Fruit fly (Drosophila melanogaster) whole organism, embryonic: Measurements from ENCODE around the gene CG13876.

Experiments
- Aef1 ChIP-seq: fragments of 200-800 bp; sonication (Bioruptor generic); IDR thresholded peaks from 3 replicates; pipeline ENCODE4 v1.3.6; 2022; ENCODE audit warnings: missing biosample characterization, missing genetic modification characterization
- Bdp1 ChIP-seq: fragments of 200-800 bp; sonication (Bioruptor generic); optimal IDR thresholded peaks from 3 replicates; lab custom pipeline; 2016; ENCODE audit warnings: missing biosample characterization, missing genetic modification characterization
- CG10147 ChIP-seq: fragments of 200-800 bp; sonication (Bioruptor generic); optimal IDR thresholded peaks from 2 replicates; lab custom pipeline; 2019; ENCODE audit warnings: missing biosample characterization, mild to moderate bottlenecking, missing genetic modification characterization, moderate library complexity
- CG1024 ChIP-seq: fragments of 200-800 bp; sonication (Bioruptor generic); IDR thresholded peaks from 2 replicates; pipeline ENCODE4 v1.3.6; 2022; ENCODE audit warnings: missing biosample characterization, missing genetic modification characterization
- CG10462 ChIP-seq: fragments of 200-800 bp; sonication (Bioruptor generic); optimal IDR thresholded peaks from 2 replicates; lab custom pipeline; 2016; ENCODE audit warnings: missing biosample characterization, missing genetic modification characterization
- CG12236 ChIP-seq: fragments of 200-800 bp; sonication (Bioruptor generic); optimal IDR thresholded peaks from 2 replicates; lab custom pipeline; 2016; ENCODE audit warnings: missing biosample characterization, missing genetic modification characterization
- CG14710 ChIP-seq: fragments of 200-800 bp; sonication (Bioruptor generic); optimal IDR thresholded peaks from 3 replicates; lab custom pipeline; 2019; ENCODE audit warnings: missing biosample characterization, mild to moderate bottlenecking, missing genetic modification characterization, moderate library complexity
- CG1603 ChIP-seq: fragments of 200-800 bp; sonication (Bioruptor generic); optimal IDR thresholded peaks from 2 replicates; lab custom pipeline; 2019; ENCODE audit warnings: missing biosample characterization, mild to moderate bottlenecking, missing genetic modification characterization, moderate library complexity
- CG17829 ChIP-seq: fragments of 200-800 bp; optimal IDR thresholded peaks from 2 replicates; lab custom pipeline; 2019; ENCODE audit warnings: missing biosample characterization, mild to moderate bottlenecking, missing genetic modification characterization, moderate library complexity
- CG18476 ChIP-seq: fragments of 200-800 bp; sonication (Bioruptor generic); optimal IDR thresholded peaks from 2 replicates; lab custom pipeline; 2016; ENCODE audit warnings: missing biosample characterization, mild to moderate bottlenecking, missing genetic modification characterization
- CG31365 ChIP-seq: fragments of 200-800 bp; sonication (Bioruptor generic); optimal IDR thresholded peaks from 2 replicates; lab custom pipeline; 2018; ENCODE audit warnings: missing biosample characterization, mild to moderate bottlenecking, missing genetic modification characterization
- CG3163 ChIP-seq: fragments of 200-800 bp; sonication (Bioruptor generic); optimal IDR thresholded peaks from 3 replicates; lab custom pipeline; 2016; ENCODE audit warnings: missing biosample characterization, missing genetic modification characterization
- CG33557 ChIP-seq: fragments of 200-800 bp; sonication (Bioruptor generic); optimal IDR thresholded peaks from 2 replicates; lab custom pipeline; 2019; ENCODE audit warnings: missing biosample characterization, mild to moderate bottlenecking, missing genetic modification characterization, moderate library complexity
- CG34224 ChIP-seq: fragments of 200-800 bp; sonication (Bioruptor generic); IDR thresholded peaks from 3 replicates; pipeline ENCODE4 v1.3.6; 2022; ENCODE audit warnings: missing biosample characterization, missing genetic modification characterization; ENCODE audit not compliant: partially characterized antibody
- CG7357 ChIP-seq: fragments of 200-800 bp; sonication (Bioruptor generic); IDR thresholded peaks from 3 replicates; pipeline ENCODE4 v1.3.6; 2022; ENCODE audit warnings: missing biosample characterization, missing genetic modification characterization
- CG7928 ChIP-seq: fragments of 200-800 bp; sonication (Bioruptor generic); optimal IDR thresholded peaks from 2 replicates; lab custom pipeline; 2017; ENCODE audit warnings: missing biosample characterization, mild to moderate bottlenecking, missing genetic modification characterization
- CG9609 ChIP-seq: fragments of 200-800 bp; sonication (Bioruptor generic); optimal IDR thresholded peaks from 3 replicates; lab custom pipeline; 2016; ENCODE audit warnings: missing biosample characterization, missing genetic modification characterization
- CG9797 ChIP-seq: fragments of 200-800 bp; sonication (Bioruptor generic); optimal IDR thresholded peaks from 3 replicates; lab custom pipeline; 2018; ENCODE audit warnings: missing biosample characterization, mild to moderate bottlenecking, missing genetic modification characterization
- D ChIP-seq, 2 experiments: fragments of 200-800 bp in 1 of 2; fragments of >200 bp in 1 of 2; sonication (Bioruptor generic) in 1 of 2; optimal IDR thresholded peaks; 2 replicates in 1 of 2; 3 replicates in 1 of 2; lab custom pipeline; 2017; ENCODE audit warnings: mild to moderate bottlenecking in 1 of 2, missing biosample characterization in 1 of 2, missing genetic modification characterization in 1 of 2, missing genetic modification reagents in 1 of 2
- Dbx ChIP-seq: fragments of 200-800 bp; sonication (Bioruptor generic); IDR thresholded peaks from 3 replicates; pipeline ENCODE4 v1.3.6; 2022; ENCODE audit warnings: missing biosample characterization, missing genetic modification characterization
- Deaf1 ChIP-seq: fragments of 200-800 bp; optimal IDR thresholded peaks from 3 replicates; lab custom pipeline; 2019; ENCODE audit warnings: missing biosample characterization, mild to moderate bottlenecking, missing genetic modification characterization, moderate library complexity
- ERR ChIP-seq: fragments of 200-800 bp; sonication (Bioruptor generic); optimal IDR thresholded peaks from 2 replicates; lab custom pipeline; 2016; ENCODE audit warnings: missing biosample characterization, missing genetic modification characterization
- H2.0 ChIP-seq: fragments of 200-800 bp; sonication (Bioruptor generic); IDR thresholded peaks from 2 replicates; pipeline ENCODE4 v1.3.6; 2022; ENCODE audit warnings: missing biosample characterization, missing genetic modification characterization
- HHEX ChIP-seq: fragments of 200-800 bp; sonication (Bioruptor generic); optimal IDR thresholded peaks from 3 replicates; lab custom pipeline; 2017; ENCODE audit warnings: missing biosample characterization, mild to moderate bottlenecking, missing genetic modification characterization, missing genetic modification reagents
- Kr ChIP-seq: fragments of 200-800 bp; sonication (Bioruptor generic); optimal IDR thresholded peaks from 2 replicates; lab custom pipeline; 2017; ENCODE audit warnings: missing biosample characterization, mild to moderate bottlenecking, missing genetic modification characterization
- Mrtf ChIP-seq: fragments of 200-800 bp; sonication (Bioruptor generic); IDR thresholded peaks from 3 replicates; pipeline ENCODE4 v1.3.6; 2022; ENCODE audit warnings: missing biosample characterization, missing genetic modification characterization
- NFAT ChIP-seq: fragments of 200-800 bp; sonication (Bioruptor generic); IDR thresholded peaks from 2 replicates; pipeline ENCODE4 v1.3.6; 2022; ENCODE audit warnings: missing biosample characterization, missing genetic modification characterization
- NK7.1 ChIP-seq: fragments of 200-800 bp; sonication (Bioruptor generic); optimal IDR thresholded peaks from 3 replicates; lab custom pipeline; 2016; ENCODE audit warnings: missing biosample characterization, missing genetic modification characterization
- NfI ChIP-seq: fragments of 200-800 bp; sonication (Bioruptor generic); optimal IDR thresholded peaks from 3 replicates; lab custom pipeline; 2018; ENCODE audit warnings: missing biosample characterization, mild to moderate bottlenecking, missing genetic modification characterization, moderate library complexity
- Ptx1 ChIP-seq: fragments of 200-800 bp; sonication (Bioruptor generic); IDR thresholded peaks from 2 replicates; pipeline ENCODE4 v1.3.6; 2022; ENCODE audit warnings: missing biosample characterization, missing genetic modification characterization
- Scr ChIP-seq: fragments of 200-800 bp; sonication (Bioruptor generic); IDR thresholded peaks from 2 replicates; pipeline ENCODE4 v1.3.6; 2022; ENCODE audit warnings: missing biosample characterization, missing genetic modification characterization; ENCODE audit not compliant: partially characterized antibody
- Taf1 ChIP-seq: fragments of 200-800 bp; sonication (Bioruptor generic); IDR thresholded peaks from 2 replicates; pipeline ENCODE4 v1.3.6; 2022; ENCODE audit warnings: missing biosample characterization, missing genetic modification characterization
- Xbp1 ChIP-seq: fragments of 200-800 bp; sonication (Bioruptor generic); optimal IDR thresholded peaks from 3 replicates; lab custom pipeline; 2016; ENCODE audit warnings: missing biosample characterization, mild to moderate bottlenecking, missing genetic modification characterization
- amos ChIP-seq: fragments of 200-800 bp; sonication (Bioruptor generic); IDR thresholded peaks from 2 replicates; pipeline ENCODE4 v1.3.6; 2022; ENCODE audit warnings: missing biosample characterization, missing genetic modification characterization; ENCODE audit not compliant: partially characterized antibody
- bsh ChIP-seq, 2 experiments: fragments of 200-800 bp; sonication (Bioruptor generic); optimal IDR thresholded peaks; 2 replicates each; lab custom pipeline; 2017 to 2018; ENCODE audit warnings: mild to moderate bottlenecking in 2 of 2, missing biosample characterization in 2 of 2, missing genetic modification characterization in 2 of 2, moderate library complexity in 1 of 2
- chinmo ChIP-seq: fragments of 200-800 bp; sonication (Bioruptor generic); IDR thresholded peaks from 4 replicates; pipeline ENCODE4 v1.3.6; 2022; ENCODE audit warnings: missing biosample characterization, missing genetic modification characterization; ENCODE audit not compliant: partially characterized antibody
- grau ChIP-seq: fragments of 200-800 bp; optimal IDR thresholded peaks from 3 replicates; lab custom pipeline; 2019; ENCODE audit warnings: missing biosample characterization, mild to moderate bottlenecking, missing genetic modification characterization, moderate library complexity
- hth ChIP-seq: fragments of >200 bp; optimal IDR thresholded peaks from 2 replicates; lab custom pipeline; 2017; ENCODE audit warnings: inconsistent platforms
- luna ChIP-seq: fragments of 200-800 bp; sonication (Bioruptor generic); optimal IDR thresholded peaks from 2 replicates; lab custom pipeline; 2016; ENCODE audit warnings: missing biosample characterization, missing genetic modification characterization
- odd ChIP-seq: fragments of 200-800 bp; sonication (Bioruptor generic); optimal IDR thresholded peaks from 2 replicates; lab custom pipeline; 2017; ENCODE audit warnings: missing biosample characterization, mild to moderate bottlenecking, missing genetic modification characterization
- pb ChIP-seq: fragments of 200-800 bp; sonication (Bioruptor generic); optimal IDR thresholded peaks from 3 replicates; lab custom pipeline; 2016; ENCODE audit warnings: missing biosample characterization, missing genetic modification characterization
- psq ChIP-seq: fragments of 200-800 bp; sonication (Bioruptor generic); optimal IDR thresholded peaks from 2 replicates; lab custom pipeline; 2017; ENCODE audit warnings: missing biosample characterization, missing genetic modification characterization
- ranshi ChIP-seq: fragments of 200-800 bp; sonication (Bioruptor generic); IDR thresholded peaks from 2 replicates; pipeline ENCODE4 v1.3.6; 2022; ENCODE audit warnings: missing biosample characterization, missing genetic modification characterization
- sisA ChIP-seq: fragments of 200-800 bp; sonication (Bioruptor generic); IDR thresholded peaks from 2 replicates; pipeline ENCODE4 v1.3.6; 2022; ENCODE audit warnings: missing biosample characterization, missing genetic modification characterization
- tin ChIP-seq: fragments of 200-800 bp; sonication (Bioruptor generic); optimal IDR thresholded peaks from 3 replicates; lab custom pipeline; 2016; ENCODE audit warnings: missing biosample characterization, missing genetic modification characterization
- tup ChIP-seq: fragments of 200-800 bp; sonication (Bioruptor generic); optimal IDR thresholded peaks from 2 replicates; lab custom pipeline; 2016; ENCODE audit warnings: missing biosample characterization, mild to moderate bottlenecking, missing genetic modification characterization, moderate library complexity
- unc-4 ChIP-seq: fragments of 200-800 bp; sonication (Bioruptor generic); IDR thresholded peaks from 2 replicates; pipeline ENCODE4 v1.3.6; 2022; ENCODE audit warnings: missing biosample characterization, missing genetic modification characterization; ENCODE audit not compliant: partially characterized antibody
- vnd ChIP-seq: fragments of 200-800 bp; sonication (Bioruptor generic); IDR thresholded peaks from 3 replicates; pipeline ENCODE4 v1.3.6; 2022; ENCODE audit warnings: missing biosample characterization, missing genetic modification characterization; ENCODE audit not compliant: partially characterized antibody
- yki ChIP-seq: fragments of >200 bp; optimal IDR thresholded peaks from 3 replicates; lab custom pipeline; 2018
- zen2 ChIP-seq: fragments of 200-800 bp; sonication (Bioruptor generic); IDR thresholded peaks from 3 replicates; pipeline ENCODE4 v1.3.6; 2022; ENCODE audit warnings: missing biosample characterization, missing genetic modification characterization; ENCODE audit not compliant: partially characterized antibody

The CG13876 gene

DNA sequence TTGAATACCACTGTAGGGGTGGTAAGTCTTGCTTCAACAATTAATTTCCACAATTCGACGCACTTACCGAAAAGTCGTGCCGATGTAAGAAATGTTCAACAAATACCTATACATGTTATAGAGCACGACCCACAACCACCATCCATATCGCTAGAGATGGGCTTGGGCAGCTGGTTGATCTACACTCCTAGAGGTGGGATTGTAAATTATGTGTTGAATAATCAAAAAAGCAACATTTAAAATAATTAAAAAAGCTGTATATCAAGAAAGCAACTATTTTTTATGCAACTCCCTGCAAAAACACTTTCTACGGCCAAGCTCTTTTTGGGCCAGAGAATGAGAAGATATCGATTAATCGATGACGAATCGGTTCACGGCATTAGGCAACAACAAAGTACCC lies 21.7 kb upstream of the CG13876 start, which contains the start of the genes CG34140, Mkp and Mtch (continued):
- TF ChIP-seq vnd (GFP tag; lab: Robert Waterston, UW), result peak; percentile 94
- peak; percentile 83 for TF ChIP-seq CG9609 (GFP tag; lab: Kevin White, UChicago)
- TF ChIP-seq CG1024 (GFP tag; lab: Robert Waterston, UW), result peak; percentile 48; the same call in 1 of the 2 replicates
- TF ChIP-seq CG9797, result peak; percentile 84
- peak; percentile 76 for TF ChIP-seq H2.0 (GFP tag; lab: Robert Waterston, UW)
- TF ChIP-seq CG10462 (GFP tag; lab: Kevin White, UChicago), result peak; percentile 86
- peak; percentile 81 for TF ChIP-seq NfI
- peak; percentile 42 for TF ChIP-seq CG3163 (GFP tag; lab: Kevin White, UChicago)
- peak; percentile 88; the same call in 2 of the 3 replicates for TF ChIP-seq zen2 (GFP tag; lab: Robert Waterston, UW)
- TF ChIP-seq CG17829 (tag; lab: Kevin White, UChicago), result peak; percentile 86
- peak; percentile 55 for TF ChIP-seq psq
- peak; percentile 88 for TF ChIP-seq Aef1 (GFP tag; lab: Robert Waterston, UW)
- peak; percentile 80; the same call in 1 of the 2 replicates for TF ChIP-seq ranshi (GFP tag; lab: Robert Waterston, UW)
- peak; percentile 63 for TF ChIP-seq CG12236 (GFP tag; lab: Kevin White, UChicago)
- TF ChIP-seq grau (tag; lab: Kevin White, UChicago), result no peak
- TF ChIP-seq tin (GFP tag; lab: Kevin White, UChicago), result peak; percentile 91
- TF ChIP-seq CG14710 (tag; lab: Kevin White, UChicago), result peak; percentile 92
- TF ChIP-seq D (optimal IDR thresholded peaks at IDR 0.05; lab: Kevin White, UChicago), result no peak
- peak; percentile 60 for TF ChIP-seq D (GFP tag; optimal IDR thresholded peaks at IDR 0.05; lab: Kevin White, UChicago)
- TF ChIP-seq bsh (GFP tag; optimal IDR thresholded peaks at IDR 0.05; lab: Kevin White, UChicago), result peak in 1 of 2 experiments; percentile 83
- TF ChIP-seq Deaf1 (tag; lab: Kevin White, UChicago), result no peak
- peak; percentile 56; the same call in 1 of the 2 replicates for TF ChIP-seq Taf1 (GFP tag; lab: Robert Waterston, UW)
- peak; percentile 55 for TF ChIP-seq luna (GFP tag; lab: Kevin White, UChicago)
- TF ChIP-seq unc-4 (GFP tag; lab: Robert Waterston, UW), result peak; percentile 96
- peak; percentile 94 for TF ChIP-seq Xbp1 (GFP tag; lab: Kevin White, UChicago)
- TF ChIP-seq Scr (GFP tag; lab: Robert Waterston, UW), result peak; percentile 98
- peak; percentile 56 for TF ChIP-seq HHEX
- TF ChIP-seq tup (GFP tag; lab: Kevin White, UChicago), result peak; percentile 84
- TF ChIP-seq Kr (GFP tag; lab: Kevin White, UChicago), result no peak
- peak; percentile 74 for TF ChIP-seq CG33557 (GFP tag; lab: Kevin White, UChicago)
- TF ChIP-seq pb (GFP tag; lab: Kevin White, UChicago), result peak; percentile 39
- TF ChIP-seq ERR (GFP tag; lab: Kevin White, UChicago), result peak; percentile 88
- TF ChIP-seq chinmo (GFP tag; lab: Robert Waterston, UW), result peak; percentile 77; the same call in 2 of the 4 replicates
- no peak for TF ChIP-seq hth (lab: Kevin White, UChicago)
- peak; percentile 86 for TF ChIP-seq CG18476 (GFP tag; lab: Kevin White, UChicago)
- TF ChIP-seq CG34224 (GFP tag; lab: Robert Waterston, UW), result peak; percentile 94
- no peak for TF ChIP-seq odd
- TF ChIP-seq CG31365 (tag; lab: Kevin White, UChicago), result no peak
- no peak for TF ChIP-seq CG1603 (tag; lab: Kevin White, UChicago)
- peak; percentile 89 for TF ChIP-seq amos (GFP tag; lab: Robert Waterston, UW)
- 0 out of 3 replicates have a peak, but pooled peaks have one; percentile 31 for TF ChIP-seq CG7357 (GFP tag; lab: Robert Waterston, UW)
- TF ChIP-seq NK7.1 (GFP tag; lab: Kevin White, UChicago), result peak; percentile 69
- TF ChIP-seq NFAT, result peak; percentile 76; the same call in 1 of the 2 replicates
- TF ChIP-seq CG10147 (GFP tag; lab: Kevin White, UChicago), result no peak
- no peak for TF ChIP-seq CG7928 (GFP tag; lab: Kevin White, UChicago)
- TF ChIP-seq sisA (GFP tag; lab: Robert Waterston, UW), result peak; percentile 86
- TF ChIP-seq Mrtf (GFP tag; lab: Robert Waterston, UW), result 0 out of 3 replicates have a peak, but pooled peaks have one; percentile 51
- peak; percentile 84 for TF ChIP-seq Ptx1 (GFP tag; lab: Robert Waterston, UW)
- TF ChIP-seq yki, result no peak
- peak; percentile 89 for TF ChIP-seq Dbx (GFP tag; lab: Robert Waterston, UW)
- TF ChIP-seq Bdp1 (GFP tag; lab: Kevin White, UChicago), result peak; percentile 85
